Fruit fly (Drosophila melanogaster) whole organism, embryonic: Measurements from ENCODE around the gene CG17027.

ENCODE experiments used
- Ada2b ChIP-seq: fragments of 200-800 bp; sonication (Bioruptor generic); IDR thresholded peaks from 2 replicates; pipeline ENCODE4 v1.3.6; 2022; ENCODE audit warnings: missing biosample characterization, missing genetic modification characterization
- Aef1 ChIP-seq: fragments of 200-800 bp; sonication (Bioruptor generic); IDR thresholded peaks from 3 replicates; pipeline ENCODE4 v1.3.6; 2022; ENCODE audit warnings: missing biosample characterization, missing genetic modification characterization
- Atf6 ChIP-seq: fragments of 200-800 bp; sonication (Bioruptor generic); IDR thresholded peaks from 2 replicates; pipeline ENCODE4 v1.3.6; 2022; ENCODE audit warnings: missing biosample characterization, missing genetic modification characterization
- Bgb ChIP-seq: fragments of 200-800 bp; sonication (Bioruptor generic); IDR thresholded peaks from 2 replicates; pipeline ENCODE4 v1.3.6; 2022; ENCODE audit warnings: missing biosample characterization, missing genetic modification characterization; ENCODE audit not compliant: partially characterized antibody
- C15 ChIP-seq: fragments of 200-800 bp; sonication (Bioruptor generic); IDR thresholded peaks from 3 replicates; pipeline ENCODE4 v1.3.6; 2022; ENCODE audit warnings: missing biosample characterization, missing genetic modification characterization
- CG11085 ChIP-seq: fragments of 200-800 bp; sonication (Bioruptor generic); IDR thresholded peaks from 2 replicates; pipeline ENCODE4 v1.3.6; 2022; ENCODE audit warnings: missing biosample characterization, missing genetic modification characterization
- CG11398 ChIP-seq: fragments of 200-800 bp; sonication (Bioruptor generic); optimal IDR thresholded peaks from 2 replicates; lab custom pipeline; 2016; ENCODE audit warnings: missing biosample characterization, missing genetic modification characterization
- CG11456 ChIP-seq: fragments of 200-800 bp; sonication (Bioruptor generic); IDR thresholded peaks from 3 replicates; pipeline ENCODE4 v1.3.6; 2022; ENCODE audit warnings: missing biosample characterization, missing genetic modification characterization
- CG11504 ChIP-seq: fragments of 200-800 bp; sonication (Bioruptor generic); optimal IDR thresholded peaks from 3 replicates; lab custom pipeline; 2019; ENCODE audit warnings: missing biosample characterization, mild to moderate bottlenecking, missing genetic modification characterization, moderate library complexity
- CG11695 ChIP-seq: fragments of 200-800 bp; sonication (Bioruptor generic); IDR thresholded peaks from 3 replicates; pipeline ENCODE4 v1.3.6; 2022; ENCODE audit warnings: missing biosample characterization, missing genetic modification characterization
- CG12219 ChIP-seq: fragments of 200-800 bp; sonication (Bioruptor generic); optimal IDR thresholded peaks from 3 replicates; lab custom pipeline; 2018; ENCODE audit warnings: missing biosample characterization, mild to moderate bottlenecking, missing genetic modification characterization
- CG13424 ChIP-seq: fragments of 200-800 bp; sonication (Bioruptor generic); optimal IDR thresholded peaks from 2 replicates; lab custom pipeline; 2019; ENCODE audit warnings: missing biosample characterization, mild to moderate bottlenecking, missing genetic modification characterization, moderate library complexity
- CG13775 ChIP-seq: fragments of 200-800 bp; sonication (Bioruptor generic); optimal IDR thresholded peaks from 3 replicates; lab custom pipeline; 2017; ENCODE audit warnings: missing biosample characterization, mild to moderate bottlenecking, missing genetic modification characterization
- CG13894 ChIP-seq: fragments of 200-800 bp; sonication (Bioruptor generic); optimal IDR thresholded peaks from 3 replicates; lab custom pipeline; 2018; ENCODE audit warnings: missing biosample characterization, mild to moderate bottlenecking, missing genetic modification characterization, moderate library complexity
- CG1529 ChIP-seq: fragments of 200-800 bp; sonication (Bioruptor generic); optimal IDR thresholded peaks from 3 replicates; lab custom pipeline; 2018; ENCODE audit warnings: missing biosample characterization, missing genetic modification characterization
- CG16779 ChIP-seq: fragments of 200-800 bp; sonication (Bioruptor generic); IDR thresholded peaks from 2 replicates; pipeline ENCODE4 v1.3.6; 2022; ENCODE audit warnings: missing biosample characterization, missing genetic modification characterization
- CG17612 ChIP-seq: fragments of 200-800 bp; sonication (Bioruptor generic); IDR thresholded peaks from 2 replicates; pipeline ENCODE4 v1.3.6; 2022; ENCODE audit warnings: missing biosample characterization, missing genetic modification characterization
- CG18764 ChIP-seq: fragments of 200-800 bp; sonication (Bioruptor generic); optimal IDR thresholded peaks from 3 replicates; lab custom pipeline; 2016; ENCODE audit warnings: missing biosample characterization, missing genetic modification characterization
- CG2889 ChIP-seq: fragments of 200-800 bp; sonication (Bioruptor generic); IDR thresholded peaks from 3 replicates; pipeline ENCODE4 v1.3.6; 2022; ENCODE audit warnings: missing biosample characterization, missing genetic modification characterization
- CG3281 ChIP-seq: fragments of 200-800 bp; sonication (Bioruptor generic); optimal IDR thresholded peaks from 3 replicates; lab custom pipeline; 2017; ENCODE audit warnings: missing biosample characterization, mild to moderate bottlenecking, missing genetic modification characterization
- CG3847 ChIP-seq: fragments of 200-800 bp; sonication (Bioruptor generic); IDR thresholded peaks from 2 replicates; pipeline ENCODE4 v1.3.6; 2022; ENCODE audit warnings: missing biosample characterization, missing genetic modification characterization
- CG4328 ChIP-seq: fragments of 200-800 bp; sonication (Bioruptor generic); optimal IDR thresholded peaks from 3 replicates; lab custom pipeline; 2017; ENCODE audit warnings: missing biosample characterization, missing genetic modification reagents, missing genetic modification characterization
- CG4617 ChIP-seq: fragments of 200-800 bp; sonication (Bioruptor generic); optimal IDR thresholded peaks from 3 replicates; lab custom pipeline; 2016; ENCODE audit warnings: missing biosample characterization, missing genetic modification characterization, borderline replicate concordance
- CG6254 ChIP-seq: fragments of 200-800 bp; sonication (Bioruptor generic); optimal IDR thresholded peaks from 3 replicates; lab custom pipeline; 2017; ENCODE audit warnings: mild to moderate bottlenecking, missing biosample characterization, missing genetic modification reagents, missing genetic modification characterization
- CG7928 ChIP-seq: fragments of 200-800 bp; sonication (Bioruptor generic); optimal IDR thresholded peaks from 2 replicates; lab custom pipeline; 2017; ENCODE audit warnings: missing biosample characterization, mild to moderate bottlenecking, missing genetic modification characterization
- CG8478 ChIP-seq: fragments of >200 bp; optimal IDR thresholded peaks from 2 replicates; lab custom pipeline; 2018
- Dbx ChIP-seq: fragments of 200-800 bp; sonication (Bioruptor generic); IDR thresholded peaks from 3 replicates; pipeline ENCODE4 v1.3.6; 2022; ENCODE audit warnings: missing biosample characterization, missing genetic modification characterization
- Ets65A ChIP-seq: fragments of 200-800 bp; sonication (Bioruptor generic); peaks from one replicate; lab custom pipeline; 2016; ENCODE audit warnings: missing biosample characterization, missing genetic modification characterization
- GATAe ChIP-seq: fragments of 200-800 bp; sonication (Bioruptor generic); conservative IDR thresholded peaks from 2 replicates; pipeline ENCODE4 v1.3.6; 2022; ENCODE audit warnings: missing biosample characterization, missing genetic modification characterization
- Hr3 ChIP-seq: fragments of 200-800 bp; sonication (Bioruptor generic); optimal IDR thresholded peaks from 3 replicates; lab custom pipeline; 2016; ENCODE audit warnings: missing biosample characterization, missing genetic modification characterization
- MTF-1 ChIP-seq: fragments of 200-800 bp; sonication (Bioruptor generic); optimal IDR thresholded peaks from 2 replicates; lab custom pipeline; 2018; ENCODE audit warnings: missing biosample characterization, mild to moderate bottlenecking, missing genetic modification characterization, borderline replicate concordance
- Neu2 ChIP-seq: fragments of 200-800 bp; sonication (Bioruptor generic); optimal IDR thresholded peaks from 3 replicates; lab custom pipeline; 2016; ENCODE audit warnings: missing biosample characterization, missing genetic modification characterization, borderline replicate concordance
- Xbp1 ChIP-seq: fragments of 200-800 bp; sonication (Bioruptor generic); optimal IDR thresholded peaks from 3 replicates; lab custom pipeline; 2016; ENCODE audit warnings: missing biosample characterization, mild to moderate bottlenecking, missing genetic modification characterization
- Xrp1 ChIP-seq: fragments of 200-800 bp; sonication (Bioruptor generic); IDR thresholded peaks from 2 replicates; pipeline ENCODE4 v1.3.6; 2022; ENCODE audit warnings: missing biosample characterization, missing genetic modification characterization
- ase ChIP-seq: fragments of 200-800 bp; sonication (Bioruptor generic); IDR thresholded peaks from 3 replicates; pipeline ENCODE4 v1.3.6; 2022; ENCODE audit warnings: missing biosample characterization, missing genetic modification characterization
- bcd ChIP-seq: fragments of 200-800 bp; sonication (Bioruptor generic); optimal IDR thresholded peaks from 2 replicates; lab custom pipeline; 2017; ENCODE audit warnings: missing biosample characterization, mild to moderate bottlenecking, missing genetic modification characterization
- caup ChIP-seq: fragments of 200-800 bp; sonication (Bioruptor generic); optimal IDR thresholded peaks from 3 replicates; lab custom pipeline; 2017; ENCODE audit warnings: missing biosample characterization, mild to moderate bottlenecking, missing genetic modification characterization, moderate library complexity; ENCODE audit not compliant: severe bottlenecking
- chn ChIP-seq: fragments of 200-800 bp; sonication (Bioruptor generic); optimal IDR thresholded peaks from 2 replicates; lab custom pipeline; 2016; ENCODE audit warnings: missing biosample characterization, missing genetic modification characterization
- dysf ChIP-seq: fragments of 200-800 bp; sonication (Bioruptor generic); IDR thresholded peaks from 3 replicates; pipeline ENCODE4 v1.3.6; 2022; ENCODE audit warnings: missing biosample characterization, missing genetic modification characterization
- en ChIP-seq: fragments of 200-800 bp; sonication (Bioruptor generic); optimal IDR thresholded peaks from 2 replicates; lab custom pipeline; 2016; ENCODE audit warnings: missing biosample characterization, missing genetic modification characterization
- ewg ChIP-seq: fragments of 200-800 bp; sonication (Bioruptor generic); optimal IDR thresholded peaks from 3 replicates; lab custom pipeline; 2017; ENCODE audit warnings: mild to moderate bottlenecking, missing biosample characterization, missing genetic modification reagents, missing genetic modification characterization
- ftz-f1 ChIP-seq: fragments of 200-800 bp; sonication (Bioruptor generic); optimal IDR thresholded peaks from 2 replicates; lab custom pipeline; 2016; ENCODE audit warnings: missing biosample characterization, missing genetic modification characterization
- ind ChIP-seq: fragments of 200-800 bp; sonication (Bioruptor generic); optimal IDR thresholded peaks from 3 replicates; lab custom pipeline; 2016; ENCODE audit warnings: missing biosample characterization, missing genetic modification characterization
- insv ChIP-seq, 2 experiments: fragments of 200-800 bp; sonication (Bioruptor generic); optimal IDR thresholded peaks; 3 replicates each; lab custom pipeline; 2016 to 2018; ENCODE audit warnings: missing biosample characterization in 2 of 2, missing genetic modification characterization in 2 of 2
- mam ChIP-seq: fragments of 200-800 bp; sonication (Bioruptor generic); optimal IDR thresholded peaks from 3 replicates; lab custom pipeline; 2016; ENCODE audit warnings: missing biosample characterization, missing genetic modification characterization
- psq ChIP-seq: fragments of 200-800 bp; sonication (Bioruptor generic); optimal IDR thresholded peaks from 2 replicates; lab custom pipeline; 2017; ENCODE audit warnings: missing biosample characterization, missing genetic modification characterization
- ranshi ChIP-seq: fragments of 200-800 bp; sonication (Bioruptor generic); IDR thresholded peaks from 2 replicates; pipeline ENCODE4 v1.3.6; 2022; ENCODE audit warnings: missing biosample characterization, missing genetic modification characterization
- schlank ChIP-seq: fragments of 200-800 bp; sonication (Bioruptor generic); optimal IDR thresholded peaks from 2 replicates; lab custom pipeline; 2018; ENCODE audit warnings: missing biosample characterization, mild to moderate bottlenecking, missing genetic modification characterization
- sim ChIP-seq: fragments of 200-800 bp; sonication (Bioruptor generic); IDR thresholded peaks from 2 replicates; pipeline ENCODE4 v1.3.6; 2022; ENCODE audit warnings: missing biosample characterization, missing genetic modification characterization
- sqz ChIP-seq: fragments of 200-800 bp; sonication (Bioruptor generic); optimal IDR thresholded peaks from 3 replicates; lab custom pipeline; 2018; ENCODE audit warnings: missing biosample characterization, mild to moderate bottlenecking, missing genetic modification characterization

CG17027 gene

DNA sequence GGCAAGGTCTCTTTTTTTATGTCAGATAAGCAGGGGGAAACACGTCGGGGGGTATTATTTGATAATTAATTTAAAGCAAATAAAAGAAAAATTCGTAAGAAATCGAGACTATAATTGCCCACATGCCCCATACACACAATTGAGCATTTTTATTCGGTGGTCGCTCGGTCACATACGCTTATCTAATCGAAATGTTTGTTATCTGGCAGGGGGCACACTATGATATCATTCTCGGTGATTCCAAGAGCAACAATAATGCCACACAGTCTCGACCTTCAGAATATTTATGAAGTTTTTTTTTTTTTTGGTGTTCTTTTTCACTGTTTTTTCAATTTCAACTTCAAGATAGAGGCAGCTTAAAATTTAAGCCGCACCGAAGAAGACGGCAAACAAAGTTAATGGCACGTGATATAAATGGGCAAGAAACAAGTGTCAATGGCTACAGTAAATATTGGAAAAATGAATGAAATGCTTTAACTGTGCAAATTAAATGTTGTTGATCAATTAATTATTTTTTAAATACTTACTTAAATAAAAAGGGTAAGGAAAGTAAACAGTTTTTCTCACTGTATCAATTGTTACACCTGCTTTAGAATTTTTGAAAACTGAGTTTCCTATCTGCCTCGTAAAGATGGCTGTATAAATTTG is 19.6 kb downstream of the CG17027 start (continued):
- TF ChIP-seq CG2889 (GFP tag; lab: Robert Waterston, UW) (0 out of 3 replicates have a peak, but pooled peaks have one; percentile 35), CG13894 (peak; percentile 10), psq (GFP tag; lab: Kevin White, UChicago) (peak; percentile 1), Xbp1 (GFP tag; lab: Kevin White, UChicago) (peak; percentile 16), caup (GFP tag; lab: Kevin White, UChicago) (peak; percentile 64), dysf (GFP tag; lab: Robert Waterston, UW) (peak; percentile 65; the same call in 1 of the 3 replicates), CG13424 (peak; percentile 24), CG6254 (GFP tag; lab: Kevin White, UChicago) (peak; percentile 5), CG11504 (no peak), mam (GFP tag; lab: Kevin White, UChicago) (peak; percentile 3), CG11695 (GFP tag; lab: Robert Waterston, UW) (peak; percentile 56; the same call in 1 of the 3 replicates), Hr3 (GFP tag; lab: Kevin White, UChicago) (peak; percentile 12), Xrp1 (GFP tag; lab: Robert Waterston, UW) (peak; percentile 59; the same call in 1 of the 2 replicates), ranshi (peak; percentile 56; the same call in 1 of the 2 replicates), ase (GFP tag; lab: Robert Waterston, UW) (no peak), CG13775 (GFP tag; lab: Kevin White, UChicago) (peak; percentile 9), CG16779 (GFP tag; lab: Robert Waterston, UW) (no peak), Neu2 (no peak), ind (GFP tag; lab: Kevin White, UChicago) (peak; percentile 26), Atf6 (GFP tag; lab: Robert Waterston, UW) (peak; percentile 87), chn (GFP tag; lab: Kevin White, UChicago) (no peak), Dbx (GFP tag; lab: Robert Waterston, UW) (peak; percentile 39; the same call in 1 of the 3 replicates), CG12219 (GFP tag; lab: Kevin White, UChicago) (peak; percentile 28), Bgb (GFP tag; lab: Robert Waterston, UW) (no peak), ftz-f1 (GFP tag; lab: Kevin White, UChicago) (peak; percentile 58), C15 (GFP tag; lab: Robert Waterston, UW) (0 out of 3 replicates have a peak, but pooled peaks have one; percentile 51), ewg (GFP tag; lab: Kevin White, UChicago) (no peak), Ada2b (GFP tag; lab: Robert Waterston, UW) (peak; percentile 45; the same call in 1 of the 2 replicates), Aef1 (0 out of 3 replicates have a peak, but pooled peaks have one; percentile 26), CG18764 (GFP tag; lab: Kevin White, UChicago) (peak; percentile 17), schlank (no peak), en (GFP tag; lab: Kevin White, UChicago) (no peak), CG4328 (GFP tag; lab: Kevin White, UChicago) (peak; percentile 20), CG4617 (GFP tag; lab: Kevin White, UChicago) (no peak), CG1529 (GFP tag; lab: Kevin White, UChicago) (no peak), insv (GFP tag; optimal IDR thresholded peaks at IDR 0.05; lab: Kevin White, UChicago) (no peak), CG11398 (GFP tag; lab: Kevin White, UChicago) (no peak), CG7928 (peak; percentile 3), CG11085 (GFP tag; lab: Robert Waterston, UW) (0 out of 2 replicates have a peak, but pooled peaks have one; percentile 32), Ets65A (no peak), CG3281 (peak; percentile 65), CG8478 (lab: Kevin White, UChicago) (no peak), sqz (GFP tag; lab: Kevin White, UChicago) (peak; percentile 85), CG3847 (GFP tag; lab: Robert Waterston, UW) (no peak; the same call in 1 of the 2 replicates), sim (GFP tag; lab: Robert Waterston, UW) (no peak), GATAe (GFP tag; lab: Robert Waterston, UW) (peak; percentile 65), CG11456 (no peak), MTF-1 (GFP tag; lab: Kevin White, UChicago) (no peak), bcd (GFP tag; lab: Kevin White, UChicago) (peak; percentile 11), CG17612 (GFP tag; lab: Robert Waterston, UW) (0 out of 2 replicates have a peak, but pooled peaks have one; percentile 25)
